Worm (Caenorhabditis elegans) whole organism, late embryonic: ENCODE measurements around the gene sdz-5.

Experiments used
- F13H6.1 ChIP-seq: sonication (generic microtip); optimal IDR thresholded peaks from 2 replicates; lab custom pipeline; 2016; ENCODE audit warnings: missing genetic modification characterization, missing compliant biosample characterization
- ama-1 ChIP-seq: fragments of 150-350 bp; optimal IDR thresholded peaks from 2 replicates; lab custom pipeline; 2014
- madf-2 ChIP-seq: sonication (generic microtip); optimal IDR thresholded peaks from 2 replicates; lab custom pipeline; 2017; ENCODE audit warnings: missing genetic modification characterization, missing compliant biosample characterization
- tbx-2 ChIP-seq: sonication (generic microtip); optimal IDR thresholded peaks from 2 replicates; lab custom pipeline; 2016; ENCODE audit warnings: missing genetic modification characterization, missing compliant biosample characterization

ce11 chrII:3050703-3051102, 42.2 kb downstream of the sdz-5 start, which contains the start of gene sri-31:
- TF ChIP-seq tbx-2 (tag; lab: Kevin White, UChicago) (no peak), F13H6.1 (tag; lab: Kevin White, UChicago) (no peak), madf-2 (no peak), ama-1 (lab: Kevin White, UChicago) (no peak)
